Worm (Caenorhabditis elegans) whole organism, young adult: ENCODE results near the gene dlc-1.

Experiments used
- B0019.2 ChIP-seq: fragments of 200-800 bp; sonication (Bioruptor generic); conservative IDR thresholded peaks from 2 replicates; pipeline ENCODE4 v1.3.6; 2022; ENCODE audit warnings: missing genetic modification reagents, missing genetic modification characterization, missing compliant biosample characterization
- B0336.3 ChIP-seq: fragments of 200-800 bp; sonication (Bioruptor generic); IDR thresholded peaks from 2 replicates; pipeline ENCODE4 v1.3.6; 2022; ENCODE audit warnings: missing genetic modification characterization, missing compliant biosample characterization
- F10E7.11 ChIP-seq: sonication (generic microtip); optimal IDR thresholded peaks from 2 replicates; lab custom pipeline; 2017; ENCODE audit warnings: mild to moderate bottlenecking, missing genetic modification characterization, moderate library complexity, missing compliant biosample characterization
- F37B4.10 ChIP-seq: fragments of 200-800 bp; sonication (Bioruptor generic); IDR thresholded peaks from 2 replicates; pipeline ENCODE4 v1.3.6; 2022; ENCODE audit warnings: missing genetic modification characterization, missing compliant biosample characterization
- F52B5.7 ChIP-seq: sonication (generic microtip); optimal IDR thresholded peaks from 2 replicates; lab custom pipeline; 2016; ENCODE audit warnings: mild to moderate bottlenecking, missing genetic modification characterization, missing compliant biosample characterization
- F55B11.4 ChIP-seq: sonication (generic microtip); optimal IDR thresholded peaks from 2 replicates; lab custom pipeline; 2016; ENCODE audit warnings: missing compliant biosample characterization, missing genetic modification characterization, borderline replicate concordance; ENCODE audit not compliant: insufficient read depth
- K11D2.4 ChIP-seq: fragments of 200-800 bp; sonication (Bioruptor generic); IDR thresholded peaks from 2 replicates; pipeline ENCODE4 v1.3.6; 2022; ENCODE audit warnings: missing genetic modification reagents, missing genetic modification characterization, missing compliant biosample characterization
- K12H6.12 ChIP-seq: fragments of 200-800 bp; sonication (Bioruptor generic); optimal IDR thresholded peaks from 2 replicates; lab custom pipeline; 2018; ENCODE audit warnings: mild to moderate bottlenecking, missing genetic modification characterization, missing compliant biosample characterization
- T26A5.8 ChIP-seq: sonication (generic microtip); optimal IDR thresholded peaks from 2 replicates; lab custom pipeline; 2016; ENCODE audit warnings: missing genetic modification characterization, missing compliant biosample characterization
- Y53G8AR.9 ChIP-seq: fragments of 200-800 bp; sonication (Bioruptor generic); conservative IDR thresholded peaks from 2 replicates; pipeline ENCODE4 v1.3.6; 2022; ENCODE audit warnings: missing genetic modification reagents, missing genetic modification characterization, missing compliant biosample characterization
- Y95B8A.8 ChIP-seq: fragments of 200-800 bp; sonication (Bioruptor generic); IDR thresholded peaks from 2 replicates; pipeline ENCODE4 v1.3.6; 2022; ENCODE audit warnings: missing genetic modification reagents, missing genetic modification characterization, missing compliant biosample characterization
- akir-1 ChIP-seq: fragments of 200-800 bp; sonication (Bioruptor generic); optimal IDR thresholded peaks from 2 replicates; lab custom pipeline; 2018; ENCODE audit warnings: mild to moderate bottlenecking, missing genetic modification characterization, moderate library complexity, missing compliant biosample characterization
- aptf-3 ChIP-seq: fragments of 200-800 bp; sonication (Bioruptor generic); IDR thresholded peaks from 2 replicates; pipeline ENCODE4 v1.3.6; 2022; ENCODE audit warnings: missing genetic modification characterization, missing compliant biosample characterization
- atf-7 ChIP-seq: sonication (generic microtip); optimal IDR thresholded peaks from 2 replicates; lab custom pipeline; 2017; ENCODE audit warnings: mild to moderate bottlenecking, missing genetic modification characterization, missing compliant biosample characterization
- bed-1 ChIP-seq: fragments of 200-800 bp; sonication (Bioruptor generic); IDR thresholded peaks from 2 replicates; pipeline ENCODE4 v1.3.6; 2022; ENCODE audit warnings: missing genetic modification reagents, missing genetic modification characterization, missing compliant biosample characterization
- ccch-3 ChIP-seq: fragments of 200-800 bp; sonication (Bioruptor generic); optimal IDR thresholded peaks from 2 replicates; lab custom pipeline; 2018; ENCODE audit warnings: mild to moderate bottlenecking, missing genetic modification characterization, missing compliant biosample characterization
- cebp-1 ChIP-seq, 2 experiments: fragments of 200-800 bp in 1 of 2; sonication (Bioruptor generic) in 1 of 2; sonication (generic microtip) in 1 of 2; IDR thresholded peaks in 1 of 2; optimal IDR thresholded peaks in 1 of 2; 2 replicates each; pipeline versions ENCODE4 v1.3.6 to Lab custom; 2017 to 2022; ENCODE audit warnings: missing compliant biosample characterization in 2 of 2, missing genetic modification characterization in 2 of 2, mild to moderate bottlenecking in 1 of 2, missing genetic modification reagents in 1 of 2, moderate library complexity in 1 of 2
- ceh-40 ChIP-seq: fragments of 200-800 bp; sonication (Bioruptor generic); IDR thresholded peaks from 2 replicates; pipeline ENCODE4 v1.3.6; 2022; ENCODE audit warnings: missing genetic modification characterization, missing compliant biosample characterization
- ceh-58 ChIP-seq: fragments of 200-800 bp; sonication (Bioruptor generic); IDR thresholded peaks from 2 replicates; pipeline ENCODE4 v1.3.6; 2022; ENCODE audit warnings: missing genetic modification characterization, missing compliant biosample characterization
- chd-7 ChIP-seq: sonication (generic microtip); optimal IDR thresholded peaks from 2 replicates; lab custom pipeline; 2016; ENCODE audit warnings: mild to moderate bottlenecking, missing genetic modification characterization, moderate library complexity, missing compliant biosample characterization
- die-1 ChIP-seq: sonication (generic microtip); optimal IDR thresholded peaks from 2 replicates; lab custom pipeline; 2016; ENCODE audit warnings: missing genotype, mild to moderate bottlenecking, missing genetic modification characterization, missing compliant biosample characterization
- dox-1 ChIP-seq: fragments of 200-800 bp; sonication (Bioruptor generic); IDR thresholded peaks from 2 replicates; pipeline ENCODE4 v1.3.6; 2022; ENCODE audit warnings: missing genetic modification reagents, missing genetic modification characterization, missing compliant biosample characterization
- hlh-12 ChIP-seq: sonication (generic microtip); optimal IDR thresholded peaks from 2 replicates; lab custom pipeline; 2016; ENCODE audit warnings: missing genetic modification characterization, missing compliant biosample characterization
- hlh-26 ChIP-seq: fragments of 200-800 bp; sonication (Bioruptor generic); conservative IDR thresholded peaks from 2 replicates; pipeline ENCODE4 v1.3.6; 2022; ENCODE audit warnings: missing genetic modification reagents, missing genetic modification characterization, missing compliant biosample characterization
- hsf-1 ChIP-seq: fragments of 200-800 bp; sonication (Bioruptor generic); IDR thresholded peaks from 2 replicates; pipeline ENCODE4 v1.3.6; 2022; ENCODE audit warnings: missing genetic modification reagents, missing genetic modification characterization, missing compliant biosample characterization
- lin-26 ChIP-seq: fragments of 200-800 bp; sonication (Bioruptor generic); IDR thresholded peaks from 2 replicates; pipeline ENCODE4 v1.3.6; 2022; ENCODE audit warnings: missing genetic modification reagents, missing genetic modification characterization, missing compliant biosample characterization
- lin-35 ChIP-seq, 3 experiments: fragments of 150-350 bp in 2 of 3; sonication (generic microtip) in 1 of 3; optimal IDR thresholded peaks; 2 replicates each; lab custom pipeline; 2014 to 2018; ENCODE audit warnings: missing biosample characterization in 3 of 3, missing genetic modification characterization in 3 of 3, missing genetic modification reagents in 3 of 3
- madf-10 ChIP-seq: sonication (generic microtip); optimal IDR thresholded peaks from 2 replicates; lab custom pipeline; 2016; ENCODE audit warnings: mild to moderate bottlenecking, missing genetic modification characterization, missing compliant biosample characterization
- madf-3 ChIP-seq: fragments of 200-800 bp; sonication (Bioruptor generic); IDR thresholded peaks from 2 replicates; pipeline ENCODE4 v1.3.6; 2022; ENCODE audit warnings: missing genetic modification reagents, missing genetic modification characterization, missing compliant biosample characterization
- mcd-1 ChIP-seq: fragments of 200-800 bp; sonication (Bioruptor generic); IDR thresholded peaks from 2 replicates; pipeline ENCODE4 v1.3.6; 2022; ENCODE audit warnings: missing genetic modification reagents, missing genetic modification characterization, missing compliant biosample characterization
- nfyb-1 ChIP-seq: fragments of 200-800 bp; sonication (Bioruptor generic); IDR thresholded peaks from 2 replicates; pipeline ENCODE4 v1.3.6; 2022; ENCODE audit warnings: missing genetic modification reagents, missing genetic modification characterization, missing compliant biosample characterization
- nhr-120 ChIP-seq: fragments of 200-800 bp; sonication (Bioruptor generic); IDR thresholded peaks from 2 replicates; pipeline ENCODE4 v1.3.6; 2022; ENCODE audit warnings: missing genetic modification characterization, missing compliant biosample characterization
- nhr-27 ChIP-seq: fragments of 200-800 bp; sonication (Bioruptor generic); optimal IDR thresholded peaks from 2 replicates; lab custom pipeline; 2018; ENCODE audit warnings: mild to moderate bottlenecking, missing genetic modification characterization, moderate library complexity, missing compliant biosample characterization
- nhr-90 ChIP-seq: sonication (generic microtip); optimal IDR thresholded peaks from 2 replicates; lab custom pipeline; 2016; ENCODE audit warnings: missing genotype, mild to moderate bottlenecking, missing genetic modification characterization, missing compliant biosample characterization
- pbrm-1 ChIP-seq: fragments of 200-800 bp; sonication (Bioruptor generic); IDR thresholded peaks from 2 replicates; pipeline ENCODE4 v1.3.6; 2022; ENCODE audit warnings: missing genetic modification reagents, missing genetic modification characterization, missing compliant biosample characterization
- rcor-1 ChIP-seq: fragments of 200-800 bp; sonication (Bioruptor generic); IDR thresholded peaks from 2 replicates; pipeline ENCODE4 v1.3.6; 2022; ENCODE audit warnings: missing genetic modification reagents, missing genetic modification characterization, missing compliant biosample characterization
- repo-1 ChIP-seq: sonication (generic microtip); optimal IDR thresholded peaks from 2 replicates; lab custom pipeline; 2017; ENCODE audit warnings: mild to moderate bottlenecking, missing genetic modification characterization, missing compliant biosample characterization
- snpc-1.1 ChIP-seq: sonication (generic microtip); optimal IDR thresholded peaks from 2 replicates; lab custom pipeline; 2017; ENCODE audit warnings: missing genetic modification characterization, mild to moderate bottlenecking, missing compliant biosample characterization, antibody characterized with exemption, moderate library complexity, missing genotype, missing genetic modification reagents; ENCODE audit not compliant: insufficient read depth
- snpc-1.3 ChIP-seq: sonication (generic microtip); optimal IDR thresholded peaks from 2 replicates; lab custom pipeline; 2017; ENCODE audit warnings: missing genetic modification characterization, mild to moderate bottlenecking, missing compliant biosample characterization, antibody characterized with exemption, moderate library complexity, missing genotype, missing genetic modification reagents; ENCODE audit not compliant: insufficient read depth
- tbp1 ChIP-seq: fragments of 200-800 bp; sonication (Bioruptor generic); optimal IDR thresholded peaks from 2 replicates; lab custom pipeline; 2018; ENCODE audit warnings: mild to moderate bottlenecking, missing genetic modification characterization, missing compliant biosample characterization
- xnd-1 ChIP-seq: sonication (generic microtip); optimal IDR thresholded peaks from 2 replicates; lab custom pipeline; 2016; ENCODE audit warnings: missing genotype, missing genetic modification reagents, missing genetic modification characterization, missing compliant biosample characterization
- ztf-25 ChIP-seq: fragments of 200-800 bp; sonication (Bioruptor generic); IDR thresholded peaks from 2 replicates; pipeline ENCODE4 v1.3.6; 2022; ENCODE audit warnings: missing genetic modification reagents, missing genetic modification characterization, missing compliant biosample characterization
- ztf-26 ChIP-seq: sonication (generic microtip); optimal IDR thresholded peaks from 2 replicates; lab custom pipeline; 2017; ENCODE audit warnings: missing genetic modification characterization, missing compliant biosample characterization

dlc-1 gene

ce11 chrIII:6462610-6463009 is 969 bp downstream of the dlc-1 start, which contains the start of gene T26A5.8 (continued):
- TF ChIP-seq Y53G8AR.9, result peak; percentile 77
- TF ChIP-seq die-1 (tag; lab: Kevin White, UChicago), result peak; percentile 51
- no peak for TF ChIP-seq F55B11.4 (tag; lab: Kevin White, UChicago)
- peak; percentile 7 for TF ChIP-seq nhr-90 (tag; lab: Kevin White, UChicago)
- TF ChIP-seq B0336.3 (GFP tag; lab: Robert Waterston, UW), result peak; percentile 81
- peak; percentile 41 for TF ChIP-seq snpc-1.3 (tag; lab: Kevin White, UChicago)
- peak; percentile 56 for TF ChIP-seq nfyb-1 (GFP tag; lab: Robert Waterston, UW)
- 0 out of 2 replicates have a peak, but pooled peaks have one; percentile 12 for TF ChIP-seq Y95B8A.8
- TF ChIP-seq ztf-26, result peak; percentile 13
- TF ChIP-seq nhr-120, result 0 out of 2 replicates have a peak, but pooled peaks have one; percentile 22
- TF ChIP-seq chd-7, result peak; percentile 5
- TF ChIP-seq T26A5.8 (tag; lab: Kevin White, UChicago), result no peak

ce11 chrIII:6459820-6460219 is 3.8 kb downstream of the dlc-1 start, which contains the start of gene algn-1:
Gene algn-1 (plus strand): TSS chrIII:6460120.
- TF ChIP-seq snpc-1.1 (tag; lab: Kevin White, UChicago) (no peak), B0336.3 (GFP tag; lab: Robert Waterston, UW) (no peak)

ce11 chrIII:6454183-6454582 is 9.4 kb downstream of the dlc-1 start, which contains the start of gene jhdm-1:
Gene jhdm-1 (plus strand): TSS chrIII:6454483.
- TF ChIP-seq Y53G8AR.9 (no peak), akir-1 (GFP tag; lab: Kevin White, UChicago) (no peak), K11D2.4 (GFP tag; lab: Robert Waterston, UW) (no peak), tbp1 (GFP tag; lab: Kevin White, UChicago) (no peak), hlh-26 (no peak), mcd-1 (GFP tag; lab: Robert Waterston, UW) (no peak), dox-1 (GFP tag; lab: Robert Waterston, UW) (no peak), bed-1 (GFP tag; lab: Robert Waterston, UW) (no peak), hlh-12 (tag; lab: Kevin White, UChicago) (no peak), ccch-3 (no peak), K12H6.12 (tag; lab: Kevin White, UChicago) (no peak), pbrm-1 (no peak), F10E7.11 (tag; lab: Kevin White, UChicago) (no peak), cebp-1 (GFP tag; IDR thresholded peaks at IDR 0.05; lab: Robert Waterston, UW) (no peak), cebp-1 (tag; optimal IDR thresholded peaks at IDR 0.05; lab: Kevin White, UChicago) (no peak)
- TF ChIP-seq, all 124 proteins: peak for 0

- TF ChIP-seq madf-10 (no peak), ztf-25 (GFP tag; lab: Robert Waterston, UW) (no peak), aptf-3 (GFP tag; lab: Robert Waterston, UW) (no peak), F52B5.7 (tag; lab: Kevin White, UChicago) (no peak), chd-7 (no peak), rcor-1 (peak; percentile 85), repo-1 (no peak), madf-3 (0 out of 2 replicates have a peak, but pooled peaks have one; percentile 39), nhr-27 (tag; lab: Kevin White, UChicago) (no peak), xnd-1 (tag; lab: Kevin White, UChicago) (no peak), F37B4.10 (GFP tag; lab: Robert Waterston, UW) (no peak), B0019.2 (GFP tag; lab: Robert Waterston, UW) (no peak), hsf-1 (no peak), lin-26 (GFP tag; lab: Robert Waterston, UW) (peak; percentile 17; the same call in 1 of the 2 replicates), atf-7 (tag; lab: Kevin White, UChicago) (no peak), ceh-40 (no peak), K12H6.12 (tag; lab: Kevin White, UChicago) (peak; percentile 38), lin-35 (GFP tag; optimal IDR thresholded peaks at IDR 0.05; lab: Kevin White, UChicago) (peak in 1 of 3 experiments; percentile 86), tbp1 (GFP tag; lab: Kevin White, UChicago) (peak; percentile 66), ceh-58 (no peak)
Measured at ce11 chrIII:6453665-6454064, 9.9 kb downstream of the dlc-1 start.
